Worm (Caenorhabditis elegans): ENCODE results near the gene nhr-88.

nhr-88 gene

DNA sequence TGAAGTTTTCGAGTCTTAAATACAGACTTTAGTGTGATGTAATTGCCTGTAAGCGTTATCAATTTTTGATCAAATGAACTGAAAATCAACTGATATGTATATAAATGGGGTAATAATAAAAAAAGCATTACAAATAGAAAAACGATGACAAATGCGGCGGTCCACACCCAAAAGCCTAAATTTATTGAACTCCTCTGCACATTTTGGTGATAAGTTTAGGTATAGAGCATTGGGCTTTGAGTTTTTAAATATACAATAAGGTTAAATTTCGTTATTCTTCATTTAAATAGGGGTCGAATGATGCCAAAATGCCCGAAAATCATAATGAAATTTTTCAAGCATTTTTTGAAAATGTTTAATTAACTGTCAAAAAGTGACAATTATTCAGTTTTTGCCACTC, 43.4 kb downstream of the nhr-88 start, which contains the start of gene clec-3:
Gene clec-3, minus strand, starts transcription at position 101 of the 400 bp plus-strand sequence.
- TF ChIP-seq lin-39 (tag; optimal IDR thresholded peaks at IDR 0.05) (no peak), nhr-25 (tag; optimal IDR thresholded peaks at IDR 0.05) (no peak), nhr-23 (tag; optimal IDR thresholded peaks at IDR 0.05) (no peak), fkh-2 (tag; optimal IDR thresholded peaks at IDR 0.05) (no peak), elt-2 (tag; optimal IDR thresholded peaks at IDR 0.05) (no peak), ZK546.5 (tag; optimal IDR thresholded peaks at IDR 0.05) (no peak), nhr-76 (tag; optimal IDR thresholded peaks at IDR 0.05) (no peak)

DNA sequence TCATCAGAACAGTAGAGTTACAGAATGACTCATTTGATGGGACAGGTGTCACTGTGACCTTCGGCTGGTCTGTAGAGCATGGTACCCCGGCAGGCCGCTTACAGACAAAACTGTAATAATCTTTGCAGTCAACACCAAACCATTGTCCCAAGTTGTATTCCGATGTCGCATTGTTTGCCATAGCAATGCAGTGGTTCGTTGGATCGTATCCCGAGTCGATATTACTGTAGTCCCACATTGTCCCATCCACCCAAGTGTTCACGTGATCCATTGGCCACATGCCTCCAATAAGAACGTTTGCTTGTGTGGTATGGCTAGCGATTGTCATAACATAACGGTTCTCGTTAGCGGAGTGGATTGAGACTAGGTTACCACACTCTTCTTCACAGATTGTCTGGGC, 44.5 kb downstream of the nhr-88 start:
- TF ChIP-seq unc-62 (GFP tag; optimal IDR thresholded peaks at IDR 0.05) (no peak), ceh-82 (tag; optimal IDR thresholded peaks at IDR 0.05) (no peak), lsy-12 (tag; optimal IDR thresholded peaks at IDR 0.05) (no peak)

DNA sequence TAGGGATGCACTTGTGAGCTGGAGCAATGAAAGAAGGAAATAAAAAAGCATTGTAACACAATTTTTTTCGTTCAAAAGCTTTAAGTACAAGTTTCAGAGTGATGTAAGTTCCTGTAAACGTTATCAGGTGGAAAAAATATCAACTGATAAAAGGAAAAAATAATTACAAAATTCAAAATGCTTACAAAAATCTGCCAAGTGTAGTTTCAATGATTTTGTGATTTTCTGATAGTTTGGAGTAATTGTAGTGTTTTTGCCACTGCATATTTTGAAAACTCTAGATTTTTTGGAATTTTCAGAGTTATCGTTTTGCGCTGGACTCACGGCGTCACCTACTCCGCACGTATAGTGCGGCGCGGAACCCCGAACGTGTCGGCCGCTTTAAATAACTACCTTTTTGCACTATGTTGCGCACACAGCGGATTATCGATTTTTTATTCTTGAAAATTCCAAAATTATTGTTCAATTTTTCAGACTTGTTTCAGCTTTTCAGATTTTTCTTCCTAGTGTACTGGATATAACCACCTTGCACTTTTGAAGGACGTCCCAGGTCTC, 47.0 kb downstream of the nhr-88 start, which contains the start of gene clec-2:
Gene clec-2, minus strand, starts transcription at position 51 of the 555 bp plus-strand sequence.
- TF ChIP-seq snpc-4 (tag; optimal IDR thresholded peaks at IDR 0.05) = no peak
- TF ChIP-seq egl-5 (tag; optimal IDR thresholded peaks at IDR 0.05) = no peak
- no peak for TF ChIP-seq nhr-23 (tag; optimal IDR thresholded peaks at IDR 0.05)
- no peak for TF ChIP-seq jun-1 (tag; optimal IDR thresholded peaks at IDR 0.05)
- no peak for TF ChIP-seq nhr-76 (tag; optimal IDR thresholded peaks at IDR 0.05)
- no peak for TF ChIP-seq skn-1 (tag; optimal IDR thresholded peaks at IDR 0.05)
- TF ChIP-seq daf-12 (tag; optimal IDR thresholded peaks at IDR 0.05) = no peak
- no peak for TF ChIP-seq ZK546.5 (tag; optimal IDR thresholded peaks at IDR 0.05)

DNA sequence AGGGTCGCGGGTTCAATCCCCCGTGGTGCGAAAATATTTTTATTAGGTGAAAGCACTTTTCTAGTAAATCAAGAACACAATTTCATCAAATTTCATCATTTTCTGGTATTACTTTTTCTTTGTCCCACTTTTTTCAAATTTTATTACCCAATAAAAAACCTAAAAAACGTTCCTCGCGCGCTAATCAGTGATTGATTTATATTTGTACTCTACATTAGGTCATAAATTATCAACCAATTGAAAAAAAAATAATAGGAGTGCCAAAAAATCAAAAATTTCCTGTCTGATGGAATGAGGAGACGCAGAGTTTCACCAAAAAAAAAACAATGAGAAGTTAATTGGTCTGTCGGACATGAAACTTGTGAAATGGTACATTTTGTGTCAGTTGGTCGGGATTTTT, 48.2 kb downstream of the nhr-88 start:
- TF ChIP-seq nhr-25 (tag; optimal IDR thresholded peaks at IDR 0.05) = no peak
- no peak for TF ChIP-seq ceh-28 (tag; optimal IDR thresholded peaks at IDR 0.05)
- TF ChIP-seq ztf-4 (tag; optimal IDR thresholded peaks at IDR 0.05) = no peak
- no peak for TF ChIP-seq lsy-12 (tag; optimal IDR thresholded peaks at IDR 0.05)
- TF ChIP-seq ceh-16 (tag; optimal IDR thresholded peaks at IDR 0.05) = no peak
- TF ChIP-seq fkh-10 (GFP tag; optimal IDR thresholded peaks at IDR 0.05) = no peak

ce11 chrII:3028264-3028663, 51.8 kb downstream of the nhr-88 start:
- TF ChIP-seq nhr-25 (tag; optimal IDR thresholded peaks at IDR 0.05) = peak; percentile 43
- no peak for TF ChIP-seq ztf-4 (tag; optimal IDR thresholded peaks at IDR 0.05)

DNA sequence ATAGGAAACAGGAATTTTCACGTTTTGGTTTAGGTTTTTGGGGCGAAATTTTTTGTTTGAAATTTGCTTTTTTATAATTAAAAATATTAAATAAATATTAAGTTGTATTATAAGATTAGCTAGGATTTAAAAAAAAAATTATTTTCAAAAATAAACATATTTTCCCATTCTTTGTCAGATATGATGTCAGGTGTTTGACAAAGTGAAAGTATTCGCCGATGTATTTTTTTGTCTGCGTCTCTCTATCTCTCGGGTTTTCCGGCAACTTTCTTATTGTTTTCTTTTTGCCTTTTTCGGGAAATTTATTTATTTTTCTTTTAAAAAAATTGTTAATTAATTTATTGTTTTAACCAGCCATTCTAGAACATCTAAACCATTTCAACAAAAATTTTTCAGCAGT, 54.0 kb downstream of the nhr-88 start:
- TF ChIP-seq lin-15B (tag; optimal IDR thresholded peaks at IDR 0.05) = no peak
- no peak for TF ChIP-seq nhr-23 (tag; optimal IDR thresholded peaks at IDR 0.05)
- TF ChIP-seq pha-4 (tag; optimal IDR thresholded peaks at IDR 0.05) = no peak
- TF ChIP-seq ceh-82 (tag; optimal IDR thresholded peaks at IDR 0.05) = no peak
- TF ChIP-seq lin-39 (tag; optimal IDR thresholded peaks at IDR 0.05) = no peak
- TF ChIP-seq lsy-12 (tag; optimal IDR thresholded peaks at IDR 0.05) = no peak
- TF ChIP-seq sea-2 (GFP tag; optimal IDR thresholded peaks at IDR 0.05) = no peak
- no peak for TF ChIP-seq nhr-77 (tag; optimal IDR thresholded peaks at IDR 0.05)
- no peak for TF ChIP-seq jun-1 (tag; optimal IDR thresholded peaks at IDR 0.05)
- TF ChIP-seq zag-1 (tag; optimal IDR thresholded peaks at IDR 0.05) = no peak
- TF ChIP-seq hmg-11 (tag; optimal IDR thresholded peaks at IDR 0.05) = no peak
- no peak for TF ChIP-seq nhr-25 (tag; optimal IDR thresholded peaks at IDR 0.05)
- no peak for TF ChIP-seq elt-3 (tag; optimal IDR thresholded peaks at IDR 0.05)
- TF ChIP-seq mml-1 (tag; optimal IDR thresholded peaks at IDR 0.05) = no peak
- no peak for TF ChIP-seq nhr-67 (tag; optimal IDR thresholded peaks at IDR 0.05)
- TF ChIP-seq tbx-2 (tag; optimal IDR thresholded peaks at IDR 0.05) = no peak
- no peak for TF ChIP-seq nfya-1 (tag; optimal IDR thresholded peaks at IDR 0.05; ENCODE audit: insufficient read depth)
- TF ChIP-seq ceh-28 (tag; optimal IDR thresholded peaks at IDR 0.05) = no peak
- no peak for TF ChIP-seq ceh-9 (tag; optimal IDR thresholded peaks at IDR 0.05)

All from whole organism, L3 larva.